Worm (Caenorhabditis elegans): Measurements from ENCODE around the gene fbxa-47.

The fbxa-47 gene

DNA sequence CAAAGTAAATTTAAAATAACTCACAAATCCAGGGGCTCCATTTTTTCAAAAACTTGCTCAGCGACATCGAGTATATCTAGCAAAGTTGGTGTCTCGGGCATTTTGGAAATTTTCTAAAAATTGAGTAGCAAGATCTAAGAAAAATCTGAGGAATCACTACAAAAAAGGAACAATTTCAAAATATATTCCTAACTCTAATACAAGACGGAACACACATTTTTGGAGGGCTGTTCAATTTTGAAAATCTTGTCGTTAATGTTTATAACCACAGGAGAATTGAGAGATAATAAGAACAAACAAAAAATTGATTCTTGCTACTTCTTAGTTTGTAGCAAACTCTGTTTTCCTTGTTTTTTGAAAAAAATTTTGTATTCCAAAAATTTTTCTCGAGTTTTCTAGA lies at the start of gene fbxa-47:
fbxa-47 (minus strand) TSS at position 101 of the 400 bp plus-strand sequence.
- no peak for TF ChIP-seq unc-55 (GFP tag; optimal IDR thresholded peaks at IDR 0.05)
- no peak for TF ChIP-seq hlh-30 (tag; optimal IDR thresholded peaks at IDR 0.05; ENCODE audit: insufficient read depth)
- TF ChIP-seq ceh-19 (GFP tag; optimal IDR thresholded peaks at IDR 0.05), result no peak
- no peak for TF ChIP-seq ceh-45 (GFP tag; IDR thresholded peaks at IDR 0.05)
- no peak for TF ChIP-seq pha-2 (tag; optimal IDR thresholded peaks at IDR 0.05)
- TF ChIP-seq odd-2 (tag; optimal IDR thresholded peaks at IDR 0.05), result no peak
- TF ChIP-seq C08G9.2 (tag; optimal IDR thresholded peaks at IDR 0.05), result no peak
- TF ChIP-seq sox-4 (tag; optimal IDR thresholded peaks at IDR 0.05), result no peak
- no peak for TF ChIP-seq sox-2 (GFP tag; IDR thresholded peaks at IDR 0.05)
- TF ChIP-seq ceh-14 (tag; optimal IDR thresholded peaks at IDR 0.05), result no peak
- no peak for TF ChIP-seq unc-3 (GFP tag; conservative IDR thresholded peaks at IDR 0.05)
- no peak for TF ChIP-seq unc-3 (tag; optimal IDR thresholded peaks at IDR 0.05)
- no peak for TF ChIP-seq rnt-1 (tag; optimal IDR thresholded peaks at IDR 0.05)
- TF ChIP-seq ceh-2 (tag; optimal IDR thresholded peaks at IDR 0.05), result no peak
- no peak for TF ChIP-seq hlh-15 (tag; optimal IDR thresholded peaks at IDR 0.05)

DNA sequence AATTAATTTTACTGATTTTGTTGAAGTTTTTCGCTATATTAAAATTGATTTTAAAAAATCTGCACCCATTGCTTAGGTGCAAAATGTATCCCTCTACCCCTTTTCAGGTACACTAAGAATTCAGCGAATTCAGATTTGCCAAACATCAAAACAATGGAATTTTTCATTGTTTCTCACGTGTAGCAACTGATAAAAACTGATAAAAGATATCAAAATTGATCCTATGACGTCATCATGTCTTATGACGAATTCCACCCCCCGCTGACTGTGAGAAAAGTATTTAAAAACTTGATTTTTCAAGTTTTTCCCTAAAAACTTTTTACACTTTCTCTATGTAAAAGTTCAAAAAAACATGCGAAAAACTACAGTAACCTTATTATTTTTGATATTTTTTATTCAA lies 48.3 kb upstream of the fbxa-47 start, which contains the start of gene Y54F10BM.22:
Y54F10BM.22 (plus strand) TSS at position 331 of the 400 bp plus-strand sequence.
- TF ChIP-seq dmd-4 (tag; optimal IDR thresholded peaks at IDR 0.05; ENCODE audit: borderline replicate concordance) (no peak), hlh-8 (tag; optimal IDR thresholded peaks at IDR 0.05) (no peak), ets-4 (tag; optimal IDR thresholded peaks at IDR 0.05) (no peak)

- TF ChIP-seq sox-4 (tag; optimal IDR thresholded peaks at IDR 0.05) (no peak), ceh-31 (tag; optimal IDR thresholded peaks at IDR 0.05) (no peak), ceh-14 (tag; optimal IDR thresholded peaks at IDR 0.05) (no peak), lim-6 (tag; optimal IDR thresholded peaks at IDR 0.05) (no peak), pqm-1 (tag; optimal IDR thresholded peaks at IDR 0.05) (no peak), sdc-2 (tag; optimal IDR thresholded peaks at IDR 0.05) (no peak), pha-2 (tag; optimal IDR thresholded peaks at IDR 0.05) (no peak), ceh-6 (GFP tag; optimal IDR thresholded peaks at IDR 0.05) (no peak), gmeb-2 (tag; optimal IDR thresholded peaks at IDR 0.05) (no peak)
Measured at ce11 chrIII:2279457-2279856, 47.2 kb upstream of the fbxa-47 start, which contains the start of gene Y54F10BM.23. Y54F10BM.23 (minus strand) TSS chrIII:2279557.

- TF ChIP-seq fax-1 (tag; optimal IDR thresholded peaks at IDR 0.05) (no peak), pha-2 (tag; optimal IDR thresholded peaks at IDR 0.05) (no peak), ceh-19 (GFP tag; optimal IDR thresholded peaks at IDR 0.05) (no peak), K02D7.2 (tag; optimal IDR thresholded peaks at IDR 0.05) (no peak), sdc-2 (tag; optimal IDR thresholded peaks at IDR 0.05) (no peak), nfya-1 (tag; optimal IDR thresholded peaks at IDR 0.05) (no peak), pros-1 (tag; optimal IDR thresholded peaks at IDR 0.05) (no peak), pax-1 (tag; optimal IDR thresholded peaks at IDR 0.05) (no peak), lin-11 (tag; optimal IDR thresholded peaks at IDR 0.05) (no peak), unc-86 (tag; optimal IDR thresholded peaks at IDR 0.05) (no peak), hlh-13 (GFP tag; optimal IDR thresholded peaks at IDR 0.05) (no peak)
Measured at ce11 chrIII:2276842-2277241, 44.6 kb upstream of the fbxa-47 start, which contains the start of gene Y54F10BM.21. Y54F10BM.21 (plus strand) TSS chrIII:2277142.

ce11 chrIII:2272732-2273131 lies 40.5 kb upstream of the fbxa-47 start, which contains the start of gene fbxa-39:
fbxa-39 (plus strand) TSS chrIII:2273032.
- TF ChIP-seq zip-5 (tag; optimal IDR thresholded peaks at IDR 0.05) (no peak), sox-2 (GFP tag; IDR thresholded peaks at IDR 0.05) (no peak), nhr-11 (tag; optimal IDR thresholded peaks at IDR 0.05) (no peak), rnt-1 (tag; optimal IDR thresholded peaks at IDR 0.05) (no peak)

Data from whole organism, late embryonic.